Comparison of ENCODE assay signal across 4 fruit fly cellular contexts in the genomic region with DNA sequence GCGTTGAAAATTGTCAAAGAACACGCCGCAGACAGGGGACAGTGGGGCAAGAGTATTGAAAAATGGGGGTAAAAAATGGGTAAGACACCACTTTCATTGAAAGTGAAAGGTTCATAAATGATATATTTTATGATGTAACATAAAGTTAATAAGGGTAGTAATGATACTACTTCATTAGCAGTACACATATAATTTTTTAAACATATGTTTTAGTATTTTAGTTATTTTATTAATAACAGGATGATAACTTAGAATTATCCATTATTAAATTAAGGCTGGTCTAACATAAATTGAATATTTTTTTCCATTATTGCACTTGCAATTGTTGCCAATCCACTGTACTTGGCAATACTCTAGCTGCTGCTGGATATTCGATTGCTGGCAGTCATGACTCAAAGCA.
TF ChIP-seq lines count a peak whose summit lies in the region.

No protein-coding gene starts in this region.

- no peak for TF ChIP-seq CTCF in whole organism, embryonic (GFP tag; optimal IDR thresholded peaks at IDR 0.05; lab: Kevin White, UChicago)

TF ChIP-seq in whole organism, embryonic, 481 proteins besides CTCF, POLR2A, EP300 and RAD21 (continues in another document):
- TF ChIP-seq pb (GFP tag; optimal IDR thresholded peaks at IDR 0.05; lab: Kevin White, UChicago), result no peak
- TF ChIP-seq nom (GFP tag; optimal IDR thresholded peaks at IDR 0.05; lab: Kevin White, UChicago), result no peak
- no peak for TF ChIP-seq ftz-f1 (GFP tag; optimal IDR thresholded peaks at IDR 0.05; lab: Kevin White, UChicago)
- TF ChIP-seq mirr (GFP tag; optimal IDR thresholded peaks at IDR 0.05; lab: Kevin White, UChicago), result no peak
- peak; percentile 68 for TF ChIP-seq dmrt11E (tag; optimal IDR thresholded peaks at IDR 0.05; lab: Kevin White, UChicago)
- TF ChIP-seq pan (optimal IDR thresholded peaks at IDR 0.05; lab: Kevin White, UChicago), result no peak
- TF ChIP-seq pan (GFP tag; optimal IDR thresholded peaks at IDR 0.05 in 1 of 2, IDR thresholded peaks at IDR 0.05 in 1 of 2), result no peak
- no peak for TF ChIP-seq CG12219 (GFP tag; optimal IDR thresholded peaks at IDR 0.05; lab: Kevin White, UChicago)
- no peak for TF ChIP-seq CG14965 (GFP tag; optimal IDR thresholded peaks at IDR 0.05; lab: Kevin White, UChicago; ENCODE audit: borderline replicate concordance)
- no peak for TF ChIP-seq CG17912 (GFP tag; optimal IDR thresholded peaks at IDR 0.05; lab: Kevin White, UChicago)
- no peak for TF ChIP-seq tap (tag; optimal IDR thresholded peaks at IDR 0.05; lab: Kevin White, UChicago)
- no peak for TF ChIP-seq chm (GFP tag; IDR thresholded peaks at IDR 0.05; lab: Robert Waterston, UW)
- peak; percentile 8 for TF ChIP-seq CG6254 (GFP tag; optimal IDR thresholded peaks at IDR 0.05; lab: Kevin White, UChicago)
- no peak for TF ChIP-seq gcm2 (GFP tag; optimal IDR thresholded peaks at IDR 0.05; lab: Kevin White, UChicago)
- TF ChIP-seq tin (GFP tag; optimal IDR thresholded peaks at IDR 0.05; lab: Kevin White, UChicago), result no peak
- TF ChIP-seq pnt (GFP tag; optimal IDR thresholded peaks at IDR 0.05; lab: Kevin White, UChicago), result no peak
- no peak for TF ChIP-seq ara (GFP tag; IDR thresholded peaks at IDR 0.05; lab: Robert Waterston, UW)
- no peak for TF ChIP-seq Trl (optimal IDR thresholded peaks at IDR 0.05; lab: Kevin White, UChicago)
- no peak for TF ChIP-seq Trl (GFP tag; optimal IDR thresholded peaks at IDR 0.05; lab: Kevin White, UChicago)
- TF ChIP-seq CG14860 (GFP tag; IDR thresholded peaks at IDR 0.05; lab: Robert Waterston, UW; ENCODE audit: partially characterized antibody), result no peak
- TF ChIP-seq Elba2 (GFP tag; optimal IDR thresholded peaks at IDR 0.05; lab: Kevin White, UChicago), result no peak
- no peak for TF ChIP-seq Atf6 (GFP tag; IDR thresholded peaks at IDR 0.05; lab: Robert Waterston, UW)

TF ChIP-seq in whole organism, prepupa, 60 proteins besides CTCF, POLR2A, EP300 and RAD21 (continues in another document):
- peak; percentile 32 for TF ChIP-seq esn (GFP tag; optimal IDR thresholded peaks at IDR 0.05; lab: Kevin White, UChicago)
- peak; percentile 71 for TF ChIP-seq OdsH (GFP tag; optimal IDR thresholded peaks at IDR 0.05; lab: Kevin White, UChicago)
- peak; percentile 25 for TF ChIP-seq Sox14 (GFP tag; optimal IDR thresholded peaks at IDR 0.05; lab: Kevin White, UChicago)
- TF ChIP-seq Eip75B (GFP tag; optimal IDR thresholded peaks at IDR 0.05; lab: Kevin White, UChicago), result no peak
- peak; percentile 54 for TF ChIP-seq dac (GFP tag; optimal IDR thresholded peaks at IDR 0.05; lab: Kevin White, UChicago)
- TF ChIP-seq cyc (GFP tag; optimal IDR thresholded peaks at IDR 0.05; lab: Kevin White, UChicago), result no peak
- TF ChIP-seq Ets21C (GFP tag; optimal IDR thresholded peaks at IDR 0.05; lab: Kevin White, UChicago), result no peak
- peak; percentile 59 for TF ChIP-seq acj6 (GFP tag; optimal IDR thresholded peaks at IDR 0.05; lab: Kevin White, UChicago)
- peak; percentile 90 for TF ChIP-seq CG15336 (GFP tag; IDR thresholded peaks at IDR 0.05; lab: Robert Waterston, UW)
- no peak for TF ChIP-seq Met (GFP tag; optimal IDR thresholded peaks at IDR 0.05; lab: Kevin White, UChicago)
- TF ChIP-seq CG3032 (tag; optimal IDR thresholded peaks at IDR 0.05; lab: Kevin White, UChicago), result peak; percentile 62
- no peak for TF ChIP-seq lz (GFP tag; optimal IDR thresholded peaks at IDR 0.05; lab: Kevin White, UChicago)
- TF ChIP-seq CG32006 (GFP tag; optimal IDR thresholded peaks at IDR 0.05; lab: Kevin White, UChicago), result peak; percentile 90
- TF ChIP-seq CG6854 (GFP tag; optimal IDR thresholded peaks at IDR 0.05; lab: Kevin White, UChicago), result no peak
- peak; percentile 42 for TF ChIP-seq CG6792 (GFP tag; optimal IDR thresholded peaks at IDR 0.05; lab: Kevin White, UChicago)
- TF ChIP-seq Smox (GFP tag; optimal IDR thresholded peaks at IDR 0.05; lab: Kevin White, UChicago), result peak; percentile 26
- peak; percentile 54; the same call in 1 of the 2 replicates for TF ChIP-seq Gug (GFP tag; IDR thresholded peaks at IDR 0.05; lab: Robert Waterston, UW)
- peak; percentile 81 for TF ChIP-seq CG4318 (GFP tag; optimal IDR thresholded peaks at IDR 0.05; lab: Kevin White, UChicago)
- peak; percentile 93 for TF ChIP-seq Eip78C (GFP tag; lab: Kevin White, UChicago)
- TF ChIP-seq CG7368 (GFP tag; optimal IDR thresholded peaks at IDR 0.05; lab: Kevin White, UChicago), result peak; percentile 13
- peak; percentile 3 for TF ChIP-seq svp (GFP tag; lab: Kevin White, UChicago)
- TF ChIP-seq CG6163 (GFP tag; IDR thresholded peaks at IDR 0.05; lab: Robert Waterston, UW), result 0 out of 3 replicates have a peak, but pooled peaks have one; percentile 57

TF ChIP-seq in whole organism, pupa, 21 proteins besides CTCF, POLR2A, EP300 and RAD21:
- no peak for TF ChIP-seq gl (tag; optimal IDR thresholded peaks at IDR 0.05; lab: Kevin White, UChicago)
- TF ChIP-seq CG32121 (GFP tag; IDR thresholded peaks at IDR 0.05; lab: Robert Waterston, UW), result peak; percentile 62; the same call in 1 of the 2 replicates
- peak; percentile 47 for TF ChIP-seq CG13204 (GFP tag; optimal IDR thresholded peaks at IDR 0.05; lab: Kevin White, UChicago)
- TF ChIP-seq Pif1B (GFP tag; optimal IDR thresholded peaks at IDR 0.05; lab: Kevin White, UChicago), result peak; percentile 42
- peak; percentile 71 for TF ChIP-seq CG8159 (tag; optimal IDR thresholded peaks at IDR 0.05; lab: Kevin White, UChicago)
- no peak for TF ChIP-seq CG12605 (GFP tag; IDR thresholded peaks at IDR 0.05; lab: Robert Waterston, UW)
- TF ChIP-seq Ets98B (GFP tag; IDR thresholded peaks at IDR 0.05; lab: Robert Waterston, UW), result peak; percentile 30; the same call in 1 of the 2 replicates
- 0 out of 2 replicates have a peak, but pooled peaks have one; percentile 18 for TF ChIP-seq CG10348 (GFP tag; IDR thresholded peaks at IDR 0.05; lab: Robert Waterston, UW)
- TF ChIP-seq CG15710 (tag; optimal IDR thresholded peaks at IDR 0.05; lab: Kevin White, UChicago), result peak; percentile 70
- TF ChIP-seq CG14655 (GFP tag; optimal IDR thresholded peaks at IDR 0.05; lab: Kevin White, UChicago), result peak; percentile 85
- TF ChIP-seq fd96Ca (GFP tag; IDR thresholded peaks at IDR 0.05; lab: Robert Waterston, UW), result 0 out of 3 replicates have a peak, but pooled peaks have one; percentile 29
- TF ChIP-seq Snoo (tag; optimal IDR thresholded peaks at IDR 0.05; lab: Kevin White, UChicago), result no peak
- TF ChIP-seq Pif1A (GFP tag; optimal IDR thresholded peaks at IDR 0.05; lab: Kevin White, UChicago), result peak; percentile 48
- TF ChIP-seq CG17806 (tag; optimal IDR thresholded peaks at IDR 0.05; lab: Kevin White, UChicago), result peak; percentile 59
- TF ChIP-seq D1 (tag; optimal IDR thresholded peaks at IDR 0.05; lab: Kevin White, UChicago), result no peak
- TF ChIP-seq EcR (GFP tag; optimal IDR thresholded peaks at IDR 0.05; lab: Kevin White, UChicago), result no peak
- peak; percentile 70 for TF ChIP-seq CG9948 (tag; optimal IDR thresholded peaks at IDR 0.05; lab: Kevin White, UChicago)
- peak; percentile 83 for TF ChIP-seq CG8301 (tag; optimal IDR thresholded peaks at IDR 0.05; lab: Kevin White, UChicago)
- TF ChIP-seq rn (GFP tag; IDR thresholded peaks at IDR 0.05; lab: Robert Waterston, UW), result 0 out of 2 replicates have a peak, but pooled peaks have one; percentile 34
- TF ChIP-seq CG4496 (GFP tag; IDR thresholded peaks at IDR 0.05; lab: Robert Waterston, UW), result peak; percentile 75; the same call in 2 of the 3 replicates
- TF ChIP-seq CG34367 (tag; optimal IDR thresholded peaks at IDR 0.05; lab: Kevin White, UChicago), result peak; percentile 64

TF ChIP-seq in whole organism, wandering third instar larva, 38 proteins besides CTCF, POLR2A, EP300 and RAD21:
- TF ChIP-seq N (GFP tag; optimal IDR thresholded peaks at IDR 0.05; lab: Kevin White, UChicago) (no peak), Rel (GFP tag; optimal IDR thresholded peaks at IDR 0.05; lab: Kevin White, UChicago) (no peak), Rel (tag; optimal IDR thresholded peaks at IDR 0.05; lab: Kevin White, UChicago) (no peak), OdsH (GFP tag; optimal IDR thresholded peaks at IDR 0.05; lab: Kevin White, UChicago) (peak; percentile 26), foxo (GFP tag; optimal IDR thresholded peaks at IDR 0.05; lab: Kevin White, UChicago) (peak in 1 of 2 experiments; percentile 27), pan (optimal IDR thresholded peaks at IDR 0.05; lab: Kevin White, UChicago) (no peak), sage (GFP tag; optimal IDR thresholded peaks at IDR 0.05; lab: Kevin White, UChicago) (no peak), Abd-B (GFP tag; optimal IDR thresholded peaks at IDR 0.05; lab: Kevin White, UChicago) (no peak), brk (GFP tag; optimal IDR thresholded peaks at IDR 0.05; lab: Kevin White, UChicago) (no peak), woc (GFP tag; optimal IDR thresholded peaks at IDR 0.05; lab: Kevin White, UChicago) (no peak)

Comparison
In these comparisons a context has a peak if more than half of its experiments do, and no peak if none do; other contexts are left out.
1. Of the 7 proteins assayed by ChIP-seq in both whole organism, embryonic and whole organism, prepupa: peak only in whole organism, embryonic: Blimp-1 and Sox102F; only in whole organism, prepupa: CG16779, Gug and Lpt; in both: none; in neither: 2.